Worm (Caenorhabditis elegans) whole organism, L4 larva: ENCODE data around the gene F56D6.22.
A peak's percentile ranks its signal among the peaks of the same experiment; 100 is the strongest.

Source experiments
- F10B5.3 ChIP-seq: sonication (generic microtip); optimal IDR thresholded peaks from 2 replicates; lab custom pipeline; 2016; ENCODE audit warnings: mild to moderate bottlenecking, missing genetic modification characterization, missing compliant biosample characterization
- F26F4.8 ChIP-seq: fragments of 200-800 bp; sonication (Bioruptor generic); conservative IDR thresholded peaks from 2 replicates; pipeline ENCODE4 v1.3.6; 2022; ENCODE audit warnings: missing genetic modification characterization, missing compliant biosample characterization
- F37D6.2 ChIP-seq: sonication (generic microtip); optimal IDR thresholded peaks from 2 replicates; lab custom pipeline; 2016; ENCODE audit warnings: mild to moderate bottlenecking, missing genetic modification characterization, missing compliant biosample characterization
- Y75B8A.6 ChIP-seq: fragments of 200-800 bp; sonication (Bioruptor generic); IDR thresholded peaks from 2 replicates; pipeline ENCODE4 v1.3.6; 2022; ENCODE audit warnings: missing genetic modification reagents, missing genetic modification characterization, missing compliant biosample characterization
- ZK546.5 ChIP-seq, 2 experiments: sonication (generic microtip); optimal IDR thresholded peaks; 2 replicates each; lab custom pipeline; 2017; ENCODE audit warnings: missing biosample characterization in 2 of 2, missing genetic modification characterization in 2 of 2
- ceh-20 ChIP-seq: fragments of 200-800 bp; sonication (Bioruptor generic); IDR thresholded peaks from 2 replicates; pipeline ENCODE4 v1.3.6; 2022; ENCODE audit warnings: missing genetic modification reagents, missing genetic modification characterization, missing compliant biosample characterization
- ceh-28 ChIP-seq: fragments of 150-350 bp; optimal IDR thresholded peaks from 2 replicates; lab custom pipeline; 2014; ENCODE audit warnings: missing biosample characterization, missing genetic modification reagents, missing genetic modification characterization
- ceh-44 ChIP-seq: fragments of 200-800 bp; sonication (Bioruptor generic); IDR thresholded peaks from 2 replicates; pipeline ENCODE4 v1.3.6; 2022; ENCODE audit warnings: missing genetic modification reagents, missing genetic modification characterization, missing compliant biosample characterization
- ceh-62 ChIP-seq: sonication (generic microtip); optimal IDR thresholded peaks from 2 replicates; lab custom pipeline; 2017; ENCODE audit warnings: missing biosample characterization, missing genetic modification characterization
- ceh-82 ChIP-seq: sonication (generic microtip); optimal IDR thresholded peaks from 2 replicates; lab custom pipeline; 2017; ENCODE audit warnings: missing biosample characterization, missing genetic modification characterization
- daf-16 ChIP-seq, 3 experiments: sonication (generic microtip); optimal IDR thresholded peaks; 2 replicates each; lab custom pipeline; 2016 to 2017; ENCODE audit warnings: missing genetic modification characterization in 3 of 3, missing genetic modification reagents in 3 of 3, mild to moderate bottlenecking in 2 of 3, missing compliant biosample characterization in 2 of 3, missing biosample characterization in 1 of 3, moderate library complexity in 1 of 3
- daf-8 ChIP-seq: fragments of 200-800 bp; sonication (Bioruptor generic); IDR thresholded peaks from 2 replicates; pipeline ENCODE4 v1.3.6; 2022; ENCODE audit warnings: missing genetic modification characterization, missing compliant biosample characterization
- dmd-6 ChIP-seq: fragments of 200-800 bp; sonication (Bioruptor generic); IDR thresholded peaks from 2 replicates; pipeline ENCODE4 v1.3.6; 2022; ENCODE audit warnings: missing genetic modification reagents, missing genetic modification characterization, missing compliant biosample characterization
- dmd-8 ChIP-seq: fragments of 200-800 bp; sonication (Bioruptor generic); IDR thresholded peaks from 2 replicates; pipeline ENCODE4 v1.3.6; 2022; ENCODE audit warnings: missing genetic modification characterization, missing compliant biosample characterization
- duxl-1 ChIP-seq: sonication (generic microtip); optimal IDR thresholded peaks from 2 replicates; lab custom pipeline; 2016; ENCODE audit warnings: mild to moderate bottlenecking, missing genetic modification characterization, moderate library complexity, missing compliant biosample characterization; ENCODE audit not compliant: poor library complexity
- dve-1 ChIP-seq: sonication (generic microtip); optimal IDR thresholded peaks from 2 replicates; lab custom pipeline; 2017; ENCODE audit warnings: antibody characterized with exemption, mild to moderate bottlenecking, missing genetic modification characterization, missing compliant biosample characterization; ENCODE audit not compliant: insufficient read depth
- fos-1 ChIP-seq: fragments of 150-350 bp; optimal IDR thresholded peaks from 2 replicates; lab custom pipeline; 2014; ENCODE audit warnings: missing biosample characterization, missing genetic modification characterization
- hlh-11 ChIP-seq: fragments of 200-800 bp; sonication (Bioruptor generic); optimal IDR thresholded peaks from 2 replicates; lab custom pipeline; 2018; ENCODE audit warnings: mild to moderate bottlenecking, missing genetic modification characterization, missing compliant biosample characterization
- hlh-30 ChIP-seq: sonication (generic microtip); optimal IDR thresholded peaks from 2 replicates; lab custom pipeline; 2017; ENCODE audit warnings: antibody characterized with exemption, mild to moderate bottlenecking, missing genetic modification characterization, missing compliant biosample characterization; ENCODE audit not compliant: insufficient read depth
- jun-1 ChIP-seq: fragments of 150-350 bp; optimal IDR thresholded peaks from 2 replicates; lab custom pipeline; 2014; ENCODE audit warnings: missing biosample characterization, missing genetic modification reagents, missing genetic modification characterization
- lin-1 ChIP-seq: fragments of 200-800 bp; sonication (Bioruptor generic); IDR thresholded peaks from 2 replicates; pipeline ENCODE4 v1.3.6; 2022; ENCODE audit warnings: missing genetic modification reagents, missing genetic modification characterization, missing compliant biosample characterization
- lin-15B ChIP-seq: fragments of 150-350 bp; sonication (generic microtip); optimal IDR thresholded peaks from 3 replicates; lab custom pipeline; 2014; ENCODE audit warnings: missing biosample characterization, missing genetic modification characterization
- lin-29 ChIP-seq: fragments of 200-800 bp; sonication (Bioruptor generic); IDR thresholded peaks from 2 replicates; pipeline ENCODE4 v1.3.6; 2022; ENCODE audit warnings: missing genetic modification reagents, missing genetic modification characterization, missing compliant biosample characterization
- lin-39 ChIP-seq: fragments of 150-350 bp; optimal IDR thresholded peaks from 2 replicates; lab custom pipeline; 2014; ENCODE audit warnings: missing biosample characterization, missing genetic modification reagents, missing genetic modification characterization
- lsy-2 ChIP-seq, 2 experiments: fragments of 150-350 bp in 1 of 2; sonication (generic microtip) in 1 of 2; optimal IDR thresholded peaks; 2 replicates each; lab custom pipeline; 2014 to 2017; ENCODE audit warnings: missing biosample characterization in 2 of 2, missing genetic modification characterization in 2 of 2
- madf-5 ChIP-seq, 2 experiments: fragments of 200-800 bp; sonication (Bioruptor generic); IDR thresholded peaks; 2 replicates each; pipeline ENCODE4 v1.3.6; 2022; ENCODE audit warnings: missing compliant biosample characterization in 2 of 2, missing genetic modification characterization in 2 of 2
- madf-9 ChIP-seq: fragments of 200-800 bp; sonication (Bioruptor generic); conservative IDR thresholded peaks from 2 replicates; pipeline ENCODE4 v1.3.6; 2022; ENCODE audit warnings: missing genetic modification reagents, missing genetic modification characterization, missing compliant biosample characterization
- mdl-1 ChIP-seq, 2 experiments: fragments of 150-350 bp in 1 of 2; sonication (generic microtip) in 1 of 2; optimal IDR thresholded peaks; 2 replicates each; lab custom pipeline; 2014 to 2017; ENCODE audit warnings: missing biosample characterization in 2 of 2, missing genetic modification characterization in 2 of 2
- mdt-29 ChIP-seq: fragments of 200-800 bp; sonication (Bioruptor generic); IDR thresholded peaks from 2 replicates; pipeline ENCODE4 v1.3.6; 2022; ENCODE audit warnings: missing genetic modification reagents, missing genetic modification characterization, missing compliant biosample characterization
- mep-1 ChIP-seq: fragments of 150-350 bp; sonication (generic microtip); optimal IDR thresholded peaks from 3 replicates; lab custom pipeline; 2014; ENCODE audit warnings: missing biosample characterization, missing genetic modification characterization
- mes-2 ChIP-seq: sonication (generic microtip); optimal IDR thresholded peaks from 2 replicates; lab custom pipeline; 2016; ENCODE audit warnings: missing genotype, mild to moderate bottlenecking, missing genetic modification characterization, missing compliant biosample characterization; ENCODE audit not compliant: poor library complexity, severe bottlenecking
- mxl-3 ChIP-seq: fragments of 200-800 bp; sonication (Bioruptor generic); optimal IDR thresholded peaks from 2 replicates; lab custom pipeline; 2018; ENCODE audit warnings: mild to moderate bottlenecking, missing genetic modification characterization, missing compliant biosample characterization
- nhr-111 ChIP-seq: fragments of 200-800 bp; sonication (Bioruptor generic); optimal IDR thresholded peaks from 2 replicates; lab custom pipeline; 2018; ENCODE audit warnings: mild to moderate bottlenecking, missing genetic modification characterization, missing compliant biosample characterization
- nhr-28 ChIP-seq: fragments of 150-350 bp; optimal IDR thresholded peaks from 2 replicates; lab custom pipeline; 2014; ENCODE audit warnings: missing biosample characterization, missing genetic modification characterization
- nhr-41 ChIP-seq: fragments of 200-800 bp; sonication (Bioruptor generic); IDR thresholded peaks from 2 replicates; pipeline ENCODE4 v1.3.6; 2022; ENCODE audit warnings: missing genetic modification reagents, missing genetic modification characterization, missing compliant biosample characterization
- nhr-48 ChIP-seq: sonication (generic microtip); optimal IDR thresholded peaks from 2 replicates; lab custom pipeline; 2016; ENCODE audit warnings: mild to moderate bottlenecking, missing genetic modification characterization, missing compliant biosample characterization
- nhr-77 ChIP-seq: fragments of 150-350 bp; optimal IDR thresholded peaks from 2 replicates; lab custom pipeline; 2014; ENCODE audit warnings: missing biosample characterization, missing genetic modification characterization
- sdz-12 ChIP-seq: fragments of 200-800 bp; sonication (Bioruptor generic); optimal IDR thresholded peaks from 2 replicates; lab custom pipeline; 2018; ENCODE audit warnings: mild to moderate bottlenecking, missing genetic modification characterization, missing compliant biosample characterization
- skn-1 ChIP-seq: fragments of 150-350 bp; optimal IDR thresholded peaks from 2 replicates; lab custom pipeline; 2014; ENCODE audit warnings: missing biosample characterization, missing genetic modification characterization
- snpc-1.2 ChIP-seq: fragments of 200-800 bp; sonication (Bioruptor generic); IDR thresholded peaks from 2 replicates; pipeline ENCODE4 v1.3.6; 2022; ENCODE audit warnings: missing genetic modification reagents, missing genetic modification characterization, missing compliant biosample characterization
- snpc-4 ChIP-seq: fragments of 150-350 bp; optimal IDR thresholded peaks from 2 replicates; lab custom pipeline; 2014; ENCODE audit warnings: missing biosample characterization, missing genetic modification characterization
- spr-1 ChIP-seq: sonication (generic microtip); optimal IDR thresholded peaks from 2 replicates; lab custom pipeline; 2016; ENCODE audit warnings: mild to moderate bottlenecking, missing genetic modification characterization, missing compliant biosample characterization
- spr-3 ChIP-seq: fragments of 200-800 bp; sonication (Bioruptor generic); optimal IDR thresholded peaks from 2 replicates; lab custom pipeline; 2018; ENCODE audit warnings: mild to moderate bottlenecking, missing genetic modification characterization, missing compliant biosample characterization
- tag-97 ChIP-seq: fragments of 200-800 bp; sonication (Bioruptor generic); IDR thresholded peaks from 2 replicates; pipeline ENCODE4 v1.3.6; 2022; ENCODE audit warnings: missing genetic modification characterization, missing compliant biosample characterization
- vab-7 ChIP-seq: fragments of 200-800 bp; sonication (Bioruptor generic); IDR thresholded peaks from 2 replicates; pipeline ENCODE4 v1.3.6; 2022; ENCODE audit warnings: missing genetic modification reagents, missing genetic modification characterization, missing compliant biosample characterization
- zfp-2 ChIP-seq: sonication (generic microtip); optimal IDR thresholded peaks from 2 replicates; lab custom pipeline; 2016; ENCODE audit warnings: mild to moderate bottlenecking, missing genetic modification characterization, missing compliant biosample characterization
- zfp-3 ChIP-seq: fragments of 200-800 bp; sonication (Bioruptor generic); conservative IDR thresholded peaks from 2 replicates; pipeline ENCODE4 v1.3.6; 2022; ENCODE audit warnings: missing genetic modification reagents, missing genetic modification characterization, missing compliant biosample characterization
- zip-2 ChIP-seq: fragments of 150-350 bp; optimal IDR thresholded peaks from 2 replicates; lab custom pipeline; 2014; ENCODE audit warnings: missing biosample characterization, missing genetic modification characterization
- ztf-11 ChIP-seq: fragments of 150-350 bp; optimal IDR thresholded peaks from 2 replicates; lab custom pipeline; 2014; ENCODE audit warnings: missing biosample characterization, missing genetic modification characterization
- ztf-7 ChIP-seq: fragments of 150-350 bp; optimal IDR thresholded peaks from 2 replicates; lab custom pipeline; 2014; ENCODE audit warnings: missing biosample characterization, missing genetic modification characterization

F56D6.22 gene

ce11 chrIV:3875260-3875659 lies 32.1 kb downstream of the F56D6.22 start (continued):
- TF ChIP-seq F37D6.2 (tag; lab: Kevin White, UChicago) = no peak
- no peak for TF ChIP-seq spr-1 (tag; lab: Kevin White, UChicago)
- no peak for TF ChIP-seq lsy-2 (tag; optimal IDR thresholded peaks at IDR 0.05; lab: Kevin White, UChicago)
- TF ChIP-seq jun-1 (tag; lab: Kevin White, UChicago) = no peak
- no peak for TF ChIP-seq ztf-11 (tag; lab: Kevin White, UChicago)
- no peak for TF ChIP-seq ZK546.5 (tag; optimal IDR thresholded peaks at IDR 0.05; lab: Kevin White, UChicago)
- TF ChIP-seq mes-2 (tag; lab: Kevin White, UChicago) = peak; percentile 57
- TF ChIP-seq dmd-8 (GFP tag; lab: Robert Waterston, UW) = no peak
- peak; percentile 68 for TF ChIP-seq mep-1 (tag; lab: Kevin White, UChicago)
- TF ChIP-seq mdl-1 (tag; optimal IDR thresholded peaks at IDR 0.05; lab: Kevin White, UChicago) = peak in 1 of 2 experiments; percentile 44
- no peak for TF ChIP-seq duxl-1 (tag; lab: Kevin White, UChicago)
- no peak for TF ChIP-seq F10B5.3
- TF ChIP-seq lin-39 (tag; lab: Kevin White, UChicago) = no peak
- TF ChIP-seq zfp-3 (GFP tag; lab: Robert Waterston, UW) = no peak
- peak; percentile 22 for TF ChIP-seq nhr-48 (tag; lab: Kevin White, UChicago)
- no peak for TF ChIP-seq lin-1 (GFP tag; lab: Robert Waterston, UW)
- no peak for TF ChIP-seq ceh-62 (tag; lab: Kevin White, UChicago)
- 0 out of 2 replicates have a peak, but pooled peaks have one; percentile 45 for TF ChIP-seq ceh-20 (GFP tag; lab: Robert Waterston, UW)
- TF ChIP-seq daf-8 (GFP tag; lab: Robert Waterston, UW) = no peak
- no peak for TF ChIP-seq ztf-7 (tag; lab: Kevin White, UChicago)
- TF ChIP-seq nhr-41 (GFP tag; lab: Robert Waterston, UW) = no peak
- TF ChIP-seq spr-3 = no peak
- no peak for TF ChIP-seq mdt-29 (GFP tag; lab: Robert Waterston, UW)
- TF ChIP-seq dmd-6 (GFP tag; lab: Robert Waterston, UW) = peak; percentile 73
- no peak for TF ChIP-seq nhr-111
- no peak for TF ChIP-seq snpc-1.2
- TF ChIP-seq ceh-28 (tag; lab: Kevin White, UChicago) = no peak
- TF ChIP-seq nhr-77 (tag; lab: Kevin White, UChicago) = no peak
- TF ChIP-seq ceh-82 (tag; lab: Kevin White, UChicago) = no peak
- peak; percentile 73 for TF ChIP-seq hlh-30 (tag; lab: Kevin White, UChicago)
- no peak for TF ChIP-seq madf-9 (GFP tag; lab: Robert Waterston, UW)
- TF ChIP-seq sdz-12 = no peak
- no peak for TF ChIP-seq F26F4.8 (GFP tag; lab: Robert Waterston, UW)
- no peak for TF ChIP-seq tag-97
- peak in 1 of 2 experiments; percentile 7 for TF ChIP-seq daf-16 (GFP tag; optimal IDR thresholded peaks at IDR 0.05; lab: Kevin White, UChicago)
- peak; percentile 78 for TF ChIP-seq daf-16 (tag; optimal IDR thresholded peaks at IDR 0.05; lab: Kevin White, UChicago)
- TF ChIP-seq madf-5 (GFP tag; IDR thresholded peaks at IDR 0.05; lab: Robert Waterston, UW) = no peak
- TF ChIP-seq nhr-28 (tag; lab: Kevin White, UChicago) = peak; percentile 7
- no peak for TF ChIP-seq fos-1 (tag; lab: Kevin White, UChicago)
- TF ChIP-seq Y75B8A.6 = no peak

ce11 chrIV:3874417-3874816 lies 33.0 kb downstream of the F56D6.22 start:
- TF ChIP-seq lin-15B (tag; lab: Kevin White, UChicago) (no peak), snpc-1.2 (no peak), zip-2 (tag; lab: Kevin White, UChicago) (no peak), lin-29 (GFP tag; lab: Robert Waterston, UW) (no peak), nhr-77 (tag; lab: Kevin White, UChicago) (peak; percentile 55), lin-1 (GFP tag; lab: Robert Waterston, UW) (no peak), daf-16 (GFP tag; optimal IDR thresholded peaks at IDR 0.05; lab: Kevin White, UChicago) (no peak), daf-16 (tag; optimal IDR thresholded peaks at IDR 0.05; lab: Kevin White, UChicago) (peak; percentile 1), zfp-2 (tag; lab: Kevin White, UChicago) (no peak), nhr-48 (tag; lab: Kevin White, UChicago) (no peak), mep-1 (tag; lab: Kevin White, UChicago) (peak; percentile 72), dve-1 (tag; lab: Kevin White, UChicago) (peak; percentile 51), mxl-3 (no peak), snpc-4 (tag; lab: Kevin White, UChicago) (no peak), hlh-30 (tag; lab: Kevin White, UChicago) (peak; percentile 28), skn-1 (no peak), hlh-11 (tag; lab: Kevin White, UChicago) (peak; percentile 71), vab-7 (GFP tag; lab: Robert Waterston, UW) (no peak), ceh-82 (tag; lab: Kevin White, UChicago) (no peak), ceh-44 (no peak)
